Fruit fly (Drosophila melanogaster): Measurements from ENCODE around the gene CG3407.

CG3407 gene

dm6 chr2L:3856372-3856771 lies 43.2 kb upstream of the CG3407 start (continued):
- TF ChIP-seq so (GFP tag; IDR thresholded peaks at IDR 0.05): no peak
- TF ChIP-seq pnt (GFP tag; optimal IDR thresholded peaks at IDR 0.05): peak; percentile 33
- TF ChIP-seq HLH54F (GFP tag; optimal IDR thresholded peaks at IDR 0.05): no peak
- peak; percentile 32 for TF ChIP-seq Hsf (GFP tag; optimal IDR thresholded peaks at IDR 0.05)
- TF ChIP-seq p53 (GFP tag; optimal IDR thresholded peaks at IDR 0.05): no peak
- TF ChIP-seq Antp (GFP tag; optimal IDR thresholded peaks at IDR 0.05): peak; percentile 21
- TF ChIP-seq CG31224 (GFP tag; IDR thresholded peaks at IDR 0.05): no peak
- no peak for TF ChIP-seq tll (GFP tag; optimal IDR thresholded peaks at IDR 0.05)
- TF ChIP-seq CG8478 (optimal IDR thresholded peaks at IDR 0.05): no peak
- TF ChIP-seq CG6689 (GFP tag; IDR thresholded peaks at IDR 0.05): peak; percentile 58
- TF ChIP-seq Ets65A (GFP tag): no peak
- TF ChIP-seq CG16813 (GFP tag; IDR thresholded peaks at IDR 0.05; ENCODE audit: partially characterized antibody): no peak
- TF ChIP-seq Med (GFP tag): peak; percentile 69
- peak; percentile 14 for TF ChIP-seq CG30431 (GFP tag; optimal IDR thresholded peaks at IDR 0.05)
- TF ChIP-seq CG7556 (GFP tag; optimal IDR thresholded peaks at IDR 0.05): peak; percentile 34
- peak; percentile 72 for TF ChIP-seq phol (tag; optimal IDR thresholded peaks at IDR 0.05)
- TF ChIP-seq Oli (tag; optimal IDR thresholded peaks at IDR 0.05): peak; percentile 53
- peak; percentile 38 for TF ChIP-seq Spps (tag; optimal IDR thresholded peaks at IDR 0.05)
- no peak for TF ChIP-seq HLHmδ (GFP tag; optimal IDR thresholded peaks at IDR 0.05)
- no peak for TF ChIP-seq klu (GFP tag; IDR thresholded peaks at IDR 0.05)
- peak; percentile 42 for TF ChIP-seq CG4820 (GFP tag; optimal IDR thresholded peaks at IDR 0.05)
- no peak for TF ChIP-seq CG18476 (GFP tag; optimal IDR thresholded peaks at IDR 0.05)
- no peak for TF ChIP-seq CG12659 (GFP tag; optimal IDR thresholded peaks at IDR 0.05)
- no peak for TF ChIP-seq eyg (GFP tag; optimal IDR thresholded peaks at IDR 0.05)
- TF ChIP-seq Atf6 (GFP tag; IDR thresholded peaks at IDR 0.05): no peak
- peak; percentile 5 for TF ChIP-seq CG1602 (GFP tag; optimal IDR thresholded peaks at IDR 0.05)
- TF ChIP-seq run (tag; optimal IDR thresholded peaks at IDR 0.05): no peak
- no peak for TF ChIP-seq sqz (GFP tag; optimal IDR thresholded peaks at IDR 0.05)
- no peak for TF ChIP-seq CG2116 (GFP tag; optimal IDR thresholded peaks at IDR 0.05)
- no peak for TF ChIP-seq CG9215 (GFP tag; IDR thresholded peaks at IDR 0.05)
- TF ChIP-seq pum (GFP tag; optimal IDR thresholded peaks at IDR 0.05): peak; percentile 12
- TF ChIP-seq CrebB (tag; optimal IDR thresholded peaks at IDR 0.05): no peak
- no peak for TF ChIP-seq Bteb2 (GFP tag; optimal IDR thresholded peaks at IDR 0.05)
- TF ChIP-seq CG12219 (GFP tag; optimal IDR thresholded peaks at IDR 0.05): no peak
- TF ChIP-seq disco-r (GFP tag; optimal IDR thresholded peaks at IDR 0.05): no peak
- TF ChIP-seq CG8359 (GFP tag; optimal IDR thresholded peaks at IDR 0.05; ENCODE audit: borderline replicate concordance): peak; percentile 21
- peak; percentile 71 for TF ChIP-seq gem (tag; optimal IDR thresholded peaks at IDR 0.05)
- TF ChIP-seq CG7839 (tag; optimal IDR thresholded peaks at IDR 0.05): peak; percentile 43
- peak; percentile 72 for TF ChIP-seq zfh1 (GFP tag; IDR thresholded peaks at IDR 0.05)
- no peak for TF ChIP-seq insv (GFP tag; optimal IDR thresholded peaks at IDR 0.05)
- TF ChIP-seq CG13287 (GFP tag; IDR thresholded peaks at IDR 0.05; ENCODE audit: partially characterized antibody): no peak
- TF ChIP-seq Awh (GFP tag; IDR thresholded peaks at IDR 0.05): no peak
- no peak for TF ChIP-seq CG4707 (GFP tag; optimal IDR thresholded peaks at IDR 0.05)
- TF ChIP-seq CG34422 (GFP tag; IDR thresholded peaks at IDR 0.05): no peak
- no peak for TF ChIP-seq C15 (GFP tag; IDR thresholded peaks at IDR 0.05)
- TF ChIP-seq CG15696 (tag; optimal IDR thresholded peaks at IDR 0.05): peak; percentile 45
- no peak for TF ChIP-seq sim (GFP tag; IDR thresholded peaks at IDR 0.05)
- no peak for TF ChIP-seq onecut (GFP tag; IDR thresholded peaks at IDR 0.05)
- no peak for TF ChIP-seq Deaf1 (tag; optimal IDR thresholded peaks at IDR 0.05)
- peak; percentile 1 for TF ChIP-seq lilli (GFP tag; optimal IDR thresholded peaks at IDR 0.05)
- TF ChIP-seq CG3407 (GFP tag; optimal IDR thresholded peaks at IDR 0.05): peak; percentile 38
- TF ChIP-seq H2.0 (GFP tag; IDR thresholded peaks at IDR 0.05): no peak
- no peak for TF ChIP-seq CG17912 (GFP tag; optimal IDR thresholded peaks at IDR 0.05)

All from whole organism, embryonic.